Fruit fly (Drosophila melanogaster): ENCODE measurements around the gene CG18170.

The CG18170 gene

DNA sequence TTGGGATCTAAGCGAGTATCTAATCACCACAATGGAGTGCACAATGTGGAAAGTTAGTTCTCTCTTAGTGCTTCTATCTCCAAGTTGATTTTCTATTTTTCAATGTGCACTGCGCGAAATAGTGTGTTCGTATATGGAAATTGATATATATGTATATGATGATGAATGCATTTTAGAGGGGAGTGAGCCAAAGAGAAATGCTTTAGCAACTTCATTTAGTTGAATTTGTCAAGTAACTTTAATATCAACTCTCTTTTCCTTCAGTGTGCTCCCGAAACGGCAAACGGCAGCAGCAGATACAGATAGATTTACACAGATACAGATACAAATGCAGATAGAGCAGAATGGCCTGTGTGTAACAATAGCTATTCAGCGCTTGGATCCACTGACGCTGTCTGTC is 18.8 kb upstream of the CG18170 start:
- TF ChIP-seq Six4 (GFP tag; optimal IDR thresholded peaks at IDR 0.05), result peak; percentile 16
- TF ChIP-seq Ravus (GFP tag; IDR thresholded peaks at IDR 0.05), result no peak
- TF ChIP-seq Side (GFP tag; optimal IDR thresholded peaks at IDR 0.05), result peak; percentile 44
- TF ChIP-seq CG10462 (GFP tag; optimal IDR thresholded peaks at IDR 0.05), result peak; percentile 29
- TF ChIP-seq seq (GFP tag; IDR thresholded peaks at IDR 0.05), result peak; percentile 22; the same call in 1 of the 2 replicates
- no peak for TF ChIP-seq CG15696 (tag; optimal IDR thresholded peaks at IDR 0.05)
- peak; percentile 78 for TF ChIP-seq gem (tag; optimal IDR thresholded peaks at IDR 0.05)
- TF ChIP-seq dati (GFP tag; IDR thresholded peaks at IDR 0.05), result peak; percentile 60; the same call in 1 of the 2 replicates
- no peak for TF ChIP-seq hbn (GFP tag; IDR thresholded peaks at IDR 0.05; ENCODE audit: partially characterized antibody)
- TF ChIP-seq Lim3 (GFP tag; IDR thresholded peaks at IDR 0.05), result no peak
- no peak for TF ChIP-seq Ets97D (GFP tag; optimal IDR thresholded peaks at IDR 0.05)
- peak; percentile 51 for TF ChIP-seq cato (GFP tag; optimal IDR thresholded peaks at IDR 0.05; ENCODE audit: borderline replicate concordance)
- no peak for TF ChIP-seq CG1792 (GFP tag; optimal IDR thresholded peaks at IDR 0.05)
- TF ChIP-seq CG10366 (GFP tag; IDR thresholded peaks at IDR 0.05), result peak; percentile 44
- TF ChIP-seq bcd (GFP tag; optimal IDR thresholded peaks at IDR 0.05), result peak; percentile 58
- TF ChIP-seq wdn (GFP tag; IDR thresholded peaks at IDR 0.05), result no peak
- no peak for TF ChIP-seq HLHmδ (GFP tag; optimal IDR thresholded peaks at IDR 0.05)
- no peak for TF ChIP-seq YL-1 (GFP tag; optimal IDR thresholded peaks at IDR 0.05)
- TF ChIP-seq CG2199 (GFP tag; IDR thresholded peaks at IDR 0.05), result no peak
- peak; percentile 0 for TF ChIP-seq trem (tag; optimal IDR thresholded peaks at IDR 0.05)
- no peak for TF ChIP-seq unc-4 (GFP tag; IDR thresholded peaks at IDR 0.05; ENCODE audit: partially characterized antibody)
- TF ChIP-seq CG6683 (GFP tag; optimal IDR thresholded peaks at IDR 0.05), result no peak
- TF ChIP-seq ERR (GFP tag; optimal IDR thresholded peaks at IDR 0.05), result peak; percentile 39
- no peak for TF ChIP-seq CG8359 (GFP tag; optimal IDR thresholded peaks at IDR 0.05; ENCODE audit: borderline replicate concordance)
- peak; percentile 18 for TF ChIP-seq CG2116 (GFP tag; optimal IDR thresholded peaks at IDR 0.05)
- no peak for TF ChIP-seq CG6272 (GFP tag; IDR thresholded peaks at IDR 0.05)
- no peak for TF ChIP-seq CG33557 (GFP tag; optimal IDR thresholded peaks at IDR 0.05)
- no peak for TF ChIP-seq CG3163 (GFP tag; optimal IDR thresholded peaks at IDR 0.05)
- TF ChIP-seq ftz-f1 (GFP tag; optimal IDR thresholded peaks at IDR 0.05), result no peak
- TF ChIP-seq CG4328 (GFP tag; optimal IDR thresholded peaks at IDR 0.05), result no peak
- peak; percentile 65 for TF ChIP-seq CG32772 (GFP tag; IDR thresholded peaks at IDR 0.05)
- no peak for TF ChIP-seq Dad (GFP tag; optimal IDR thresholded peaks at IDR 0.05)
- peak; percentile 87 for TF ChIP-seq Drgx (GFP tag; IDR thresholded peaks at IDR 0.05)
- no peak for TF ChIP-seq zen2 (GFP tag; IDR thresholded peaks at IDR 0.05; ENCODE audit: partially characterized antibody)
- peak; percentile 55 for TF ChIP-seq CG13624 (GFP tag; optimal IDR thresholded peaks at IDR 0.05)
- peak in 1 of 2 experiments; percentile 71 for TF ChIP-seq dpn (GFP tag; optimal IDR thresholded peaks at IDR 0.05)
- TF ChIP-seq Ssrp (tag; optimal IDR thresholded peaks at IDR 0.05), result peak; percentile 71
- no peak for TF ChIP-seq Fer1 (GFP tag; optimal IDR thresholded peaks at IDR 0.05)
- no peak for TF ChIP-seq CkIIα-i1 (GFP tag; IDR thresholded peaks at IDR 0.05)
- TF ChIP-seq sob (GFP tag; IDR thresholded peaks at IDR 0.05), result peak; percentile 55; the same call in 1 of the 2 replicates
- TF ChIP-seq CG14441 (GFP tag; IDR thresholded peaks at IDR 0.05), result peak; percentile 76
- TF ChIP-seq CG8765 (GFP tag; IDR thresholded peaks at IDR 0.05), result no peak; the same call in 1 of the 2 replicates
- TF ChIP-seq CG12942 (GFP tag; optimal IDR thresholded peaks at IDR 0.05), result peak; percentile 61
- no peak for TF ChIP-seq amos (GFP tag; IDR thresholded peaks at IDR 0.05; ENCODE audit: partially characterized antibody)
- peak; percentile 62 for TF ChIP-seq PHDP (tag; optimal IDR thresholded peaks at IDR 0.05)
- TF ChIP-seq pros (GFP tag; optimal IDR thresholded peaks at IDR 0.05), result no peak
- TF ChIP-seq Aef1 (GFP tag; IDR thresholded peaks at IDR 0.05), result 0 out of 3 replicates have a peak, but pooled peaks have one; percentile 13
- TF ChIP-seq gcm (GFP tag; optimal IDR thresholded peaks at IDR 0.05), result peak; percentile 24
- no peak for TF ChIP-seq CG14860 (GFP tag; IDR thresholded peaks at IDR 0.05; ENCODE audit: partially characterized antibody)
- TF ChIP-seq CG17612 (GFP tag; IDR thresholded peaks at IDR 0.05), result no peak
- TF ChIP-seq Awh (GFP tag; IDR thresholded peaks at IDR 0.05), result peak; percentile 70; the same call in 1 of the 2 replicates

Data from whole organism, embryonic.